Fruit fly (Drosophila melanogaster): ENCODE measurements around the gene disco-r.

DNA sequence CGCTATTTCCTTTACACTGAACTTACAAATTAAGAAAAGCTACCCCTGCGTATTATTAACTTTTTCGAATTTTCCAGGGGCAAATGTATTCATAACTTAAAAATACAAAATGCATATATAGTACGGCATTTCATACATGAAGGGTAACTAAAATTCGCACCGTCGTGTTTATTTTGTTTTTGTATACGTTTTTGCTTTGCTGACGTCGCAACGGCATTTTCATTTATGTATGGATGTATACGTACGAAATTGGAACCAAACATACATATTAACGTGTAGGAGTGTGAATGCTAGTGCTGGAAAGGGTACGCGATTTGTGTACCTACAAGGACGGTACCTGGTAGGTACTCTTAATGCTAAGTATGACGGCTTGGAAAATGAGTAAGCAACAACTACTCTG is 76.6 kb downstream of the disco-r start:
- TF ChIP-seq bbx (GFP tag; IDR thresholded peaks at IDR 0.05; ENCODE audit: partially characterized antibody) = no peak
- no peak for TF ChIP-seq pan (optimal IDR thresholded peaks at IDR 0.05)
- no peak for TF ChIP-seq pan (GFP tag; optimal IDR thresholded peaks at IDR 0.05 in 1 of 2, IDR thresholded peaks at IDR 0.05 in 1 of 2)
- no peak for TF ChIP-seq Chrac-16 (GFP tag; optimal IDR thresholded peaks at IDR 0.05)
- TF ChIP-seq tap (tag; optimal IDR thresholded peaks at IDR 0.05) = no peak
- no peak for TF ChIP-seq Bdp1 (GFP tag; optimal IDR thresholded peaks at IDR 0.05)
- TF ChIP-seq tgo (GFP tag; IDR thresholded peaks at IDR 0.05) = no peak
- no peak for TF ChIP-seq Lpt (GFP tag; optimal IDR thresholded peaks at IDR 0.05)
- TF ChIP-seq CG30020 (tag; optimal IDR thresholded peaks at IDR 0.05) = no peak
- TF ChIP-seq CG17568 (GFP tag; optimal IDR thresholded peaks at IDR 0.05) = no peak
- TF ChIP-seq vnd (GFP tag; IDR thresholded peaks at IDR 0.05; ENCODE audit: partially characterized antibody) = no peak
- TF ChIP-seq dpn (GFP tag; optimal IDR thresholded peaks at IDR 0.05) = no peak
- TF ChIP-seq Adf1 (GFP tag; IDR thresholded peaks at IDR 0.05) = no peak
- TF ChIP-seq sd (tag; optimal IDR thresholded peaks at IDR 0.05) = no peak

Data from whole organism, embryonic.